Fruit fly (Drosophila melanogaster) whole organism, embryonic: ENCODE results near the gene firl.

ENCODE experiments used
- Awh ChIP-seq: fragments of 200-800 bp; sonication (Bioruptor generic); IDR thresholded peaks from 2 replicates; pipeline ENCODE4, ENCODE4 v1.3.6; 2022; ENCODE audit warnings: missing biosample characterization, missing genetic modification characterization
- C15 ChIP-seq: fragments of 200-800 bp; sonication (Bioruptor generic); IDR thresholded peaks from 3 replicates; pipeline ENCODE4 v1.3.6; 2022; ENCODE audit warnings: missing biosample characterization, missing genetic modification characterization
- CG10366 ChIP-seq: fragments of 200-800 bp; sonication (Bioruptor generic); IDR thresholded peaks from 2 replicates; pipeline ENCODE4 v1.3.6; 2022; ENCODE audit warnings: missing biosample characterization, missing genetic modification characterization
- CG11696 ChIP-seq: fragments of 200-800 bp; sonication (Bioruptor generic); IDR thresholded peaks from 2 replicates; pipeline ENCODE4 v1.3.6; 2022; ENCODE audit warnings: missing biosample characterization, missing genetic modification characterization
- CG12942 ChIP-seq: fragments of 200-800 bp; sonication (Bioruptor generic); optimal IDR thresholded peaks from 3 replicates; lab custom pipeline; 2016; ENCODE audit warnings: missing biosample characterization, missing genetic modification characterization
- CG13894 ChIP-seq: fragments of 200-800 bp; sonication (Bioruptor generic); optimal IDR thresholded peaks from 3 replicates; lab custom pipeline; 2018; ENCODE audit warnings: missing biosample characterization, mild to moderate bottlenecking, missing genetic modification characterization, moderate library complexity
- CG14014 ChIP-seq: fragments of 200-800 bp; sonication (Bioruptor generic); IDR thresholded peaks from 2 replicates; pipeline ENCODE4 v1.3.6; 2022; ENCODE audit warnings: missing biosample characterization, missing genetic modification characterization
- CG15073 ChIP-seq: fragments of 200-800 bp; sonication (Bioruptor generic); optimal IDR thresholded peaks from 2 replicates; lab custom pipeline; 2016; ENCODE audit warnings: missing biosample characterization, missing genetic modification characterization
- CG18764 ChIP-seq: fragments of 200-800 bp; sonication (Bioruptor generic); optimal IDR thresholded peaks from 3 replicates; lab custom pipeline; 2016; ENCODE audit warnings: missing biosample characterization, missing genetic modification characterization
- CG30020 ChIP-seq: fragments of 200-800 bp; optimal IDR thresholded peaks from 2 replicates; lab custom pipeline; 2019; ENCODE audit warnings: missing biosample characterization, mild to moderate bottlenecking, missing genetic modification characterization, moderate library complexity
- CG4328 ChIP-seq: fragments of 200-800 bp; sonication (Bioruptor generic); optimal IDR thresholded peaks from 3 replicates; lab custom pipeline; 2017; ENCODE audit warnings: missing biosample characterization, missing genetic modification reagents, missing genetic modification characterization
- CG43689 ChIP-seq: fragments of 200-800 bp; sonication (Bioruptor generic); IDR thresholded peaks from 2 replicates; pipeline ENCODE4 v1.3.6; 2022; ENCODE audit warnings: missing biosample characterization, missing genetic modification characterization
- CG5953 ChIP-seq: fragments of 200-800 bp; sonication (Bioruptor generic); IDR thresholded peaks from 2 replicates; pipeline ENCODE4 v1.3.6; 2022; ENCODE audit warnings: missing biosample characterization, missing genetic modification characterization
- CG6272 ChIP-seq: fragments of 200-800 bp; sonication (Bioruptor generic); IDR thresholded peaks from 2 replicates; pipeline ENCODE4 v1.3.6; 2022; ENCODE audit warnings: missing biosample characterization, missing genetic modification characterization
- CG7786 ChIP-seq: fragments of 200-800 bp; sonication (Bioruptor generic); optimal IDR thresholded peaks from 2 replicates; lab custom pipeline; 2016; ENCODE audit warnings: missing biosample characterization, missing genetic modification characterization
- Dek ChIP-seq: fragments of 200-800 bp; sonication (Bioruptor generic); optimal IDR thresholded peaks from 3 replicates; lab custom pipeline; 2019; ENCODE audit warnings: missing biosample characterization, mild to moderate bottlenecking, missing genetic modification characterization, moderate library complexity
- Doc3 ChIP-seq: fragments of 200-800 bp; sonication (Bioruptor generic); IDR thresholded peaks from 3 replicates; pipeline ENCODE4 v1.3.6; 2022; ENCODE audit warnings: missing biosample characterization, missing genetic modification characterization; ENCODE audit not compliant: partially characterized antibody
- H2.0 ChIP-seq: fragments of 200-800 bp; sonication (Bioruptor generic); IDR thresholded peaks from 2 replicates; pipeline ENCODE4 v1.3.6; 2022; ENCODE audit warnings: missing biosample characterization, missing genetic modification characterization
- Hmx ChIP-seq: fragments of 200-800 bp; sonication (Bioruptor generic); optimal IDR thresholded peaks from 2 replicates; lab custom pipeline; 2016; ENCODE audit warnings: missing biosample characterization, missing genetic modification characterization
- Hr78 ChIP-seq, 2 experiments: fragments of 200-800 bp in 1 of 2; fragments of >200 bp in 1 of 2; sonication (Bioruptor generic) in 1 of 2; optimal IDR thresholded peaks; 2 replicates each; lab custom pipeline; 2017 to 2019; ENCODE audit warnings: missing biosample characterization in 2 of 2, missing genetic modification characterization in 2 of 2, mild to moderate bottlenecking in 1 of 2, moderate library complexity in 1 of 2
- Jarid2 ChIP-seq: fragments of 200-800 bp; sonication (Bioruptor generic); optimal IDR thresholded peaks from 3 replicates; lab custom pipeline; 2017; ENCODE audit warnings: mild to moderate bottlenecking, missing biosample characterization, missing genetic modification reagents, missing genetic modification characterization
- MBD-R2 ChIP-seq: fragments of 200-800 bp; sonication (Bioruptor generic); IDR thresholded peaks from 2 replicates; pipeline ENCODE4 v1.3.6; 2022; ENCODE audit warnings: missing biosample characterization, missing genetic modification characterization
- Mad ChIP-seq: fragments of 200-800 bp; sonication (Bioruptor generic); optimal IDR thresholded peaks from 2 replicates; lab custom pipeline; 2016; ENCODE audit warnings: missing biosample characterization, missing genetic modification characterization
- Nf-YA ChIP-seq: fragments of 200-800 bp; sonication (Bioruptor generic); IDR thresholded peaks from 2 replicates; pipeline ENCODE4 v1.3.6; 2022; ENCODE audit warnings: missing biosample characterization, missing genetic modification characterization
- PHDP ChIP-seq: fragments of 200-800 bp; sonication (Bioruptor generic); optimal IDR thresholded peaks from 3 replicates; lab custom pipeline; 2018; ENCODE audit warnings: missing biosample characterization, mild to moderate bottlenecking, missing genetic modification characterization, moderate library complexity
- Poxn ChIP-seq: fragments of 200-800 bp; sonication (Bioruptor generic); IDR thresholded peaks from 2 replicates; pipeline ENCODE4 v1.3.6; 2022; ENCODE audit warnings: missing biosample characterization, missing genetic modification characterization
- Ravus ChIP-seq: fragments of 200-800 bp; sonication (Bioruptor generic); IDR thresholded peaks from 2 replicates; pipeline ENCODE4 v1.3.6; 2022; ENCODE audit warnings: missing biosample characterization, missing genetic modification characterization
- Tbp ChIP-seq: fragments of >200 bp; optimal IDR thresholded peaks from 2 replicates; lab custom pipeline; 2018; ENCODE audit warnings: missing biosample characterization, missing genetic modification characterization
- ara ChIP-seq: fragments of 200-800 bp; sonication (Bioruptor generic); IDR thresholded peaks from 2 replicates; pipeline ENCODE4 v1.3.6; 2022; ENCODE audit warnings: missing biosample characterization, missing genetic modification characterization
- dan ChIP-seq: fragments of 200-800 bp; sonication (Bioruptor generic); IDR thresholded peaks from 2 replicates; pipeline ENCODE4 v1.3.6; 2022; ENCODE audit warnings: missing biosample characterization, missing genetic modification characterization
- fd102C ChIP-seq: fragments of 200-800 bp; sonication (Bioruptor generic); optimal IDR thresholded peaks from 2 replicates; lab custom pipeline; 2018; ENCODE audit warnings: missing biosample characterization, mild to moderate bottlenecking, missing genetic modification characterization, moderate library complexity
- gem ChIP-seq: fragments of 200-800 bp; sonication (Bioruptor generic); optimal IDR thresholded peaks from 2 replicates; lab custom pipeline; 2019; ENCODE audit warnings: missing biosample characterization, mild to moderate bottlenecking, missing genetic modification characterization, moderate library complexity
- jumu ChIP-seq: fragments of 200-800 bp; sonication (Bioruptor generic); optimal IDR thresholded peaks from 3 replicates; lab custom pipeline; 2016; ENCODE audit warnings: missing biosample characterization, missing genetic modification characterization
- kay ChIP-seq: fragments of 200-800 bp; sonication (Bioruptor generic); optimal IDR thresholded peaks from 2 replicates; lab custom pipeline; 2016; ENCODE audit warnings: missing biosample characterization, missing genetic modification characterization
- maf-S ChIP-seq: fragments of 200-800 bp; sonication (Bioruptor generic); optimal IDR thresholded peaks from 2 replicates; lab custom pipeline; 2016; ENCODE audit warnings: missing biosample characterization, missing genetic modification characterization
- mam ChIP-seq: fragments of 200-800 bp; sonication (Bioruptor generic); optimal IDR thresholded peaks from 3 replicates; lab custom pipeline; 2016; ENCODE audit warnings: missing biosample characterization, missing genetic modification characterization
- nau ChIP-seq: fragments of 200-800 bp; sonication (Bioruptor generic); optimal IDR thresholded peaks from 3 replicates; lab custom pipeline; 2017; ENCODE audit warnings: missing biosample characterization, mild to moderate bottlenecking, missing genetic modification characterization, missing genetic modification reagents
- peb ChIP-seq: fragments of 200-800 bp; sonication (Bioruptor generic); IDR thresholded peaks from 2 replicates; pipeline ENCODE4 v1.3.6; 2022; ENCODE audit warnings: missing biosample characterization, missing genetic modification characterization
- phol ChIP-seq: fragments of 200-800 bp; sonication (Bioruptor generic); optimal IDR thresholded peaks from 3 replicates; lab custom pipeline; 2018; ENCODE audit warnings: missing biosample characterization, mild to moderate bottlenecking, missing genetic modification characterization, moderate library complexity
- pnt ChIP-seq: fragments of 200-800 bp; sonication (Bioruptor generic); optimal IDR thresholded peaks from 3 replicates; lab custom pipeline; 2016; ENCODE audit warnings: missing biosample characterization, missing genetic modification characterization
- prd ChIP-seq, 3 experiments: fragments of >200 bp in 2 of 3; fragments of 200-800 bp in 1 of 3; sonication (Bioruptor generic) in 1 of 3; optimal IDR thresholded peaks in 2 of 3; IDR thresholded peaks in 1 of 3; 2 replicates in 2 of 3; 3 replicates in 1 of 3; pipeline versions ENCODE4 v1.3.6 to Lab custom; 2017 to 2022; ENCODE audit warnings: missing biosample characterization in 1 of 3, missing genetic modification characterization in 1 of 3
- schlank ChIP-seq: fragments of 200-800 bp; sonication (Bioruptor generic); optimal IDR thresholded peaks from 2 replicates; lab custom pipeline; 2018; ENCODE audit warnings: missing biosample characterization, mild to moderate bottlenecking, missing genetic modification characterization
- slbo ChIP-seq: fragments of 200-800 bp; sonication (Bioruptor generic); IDR thresholded peaks from 2 replicates; pipeline ENCODE4 v1.3.6; 2022; ENCODE audit warnings: missing biosample characterization, missing genetic modification characterization
- sna ChIP-seq: fragments of 200-800 bp; sonication (Bioruptor generic); IDR thresholded peaks from 2 replicates; pipeline ENCODE4 v1.3.6; 2022; ENCODE audit warnings: missing biosample characterization, missing genetic modification characterization; ENCODE audit not compliant: partially characterized antibody
- stwl ChIP-seq: fragments of 200-800 bp; sonication (Bioruptor generic); optimal IDR thresholded peaks from 3 replicates; lab custom pipeline; 2018; ENCODE audit warnings: missing biosample characterization, mild to moderate bottlenecking, missing genetic modification characterization, moderate library complexity
- tup ChIP-seq: fragments of 200-800 bp; sonication (Bioruptor generic); optimal IDR thresholded peaks from 2 replicates; lab custom pipeline; 2016; ENCODE audit warnings: missing biosample characterization, mild to moderate bottlenecking, missing genetic modification characterization, moderate library complexity
- unpg ChIP-seq: fragments of 200-800 bp; sonication (Bioruptor generic); optimal IDR thresholded peaks from 3 replicates; lab custom pipeline; 2018; ENCODE audit warnings: missing biosample characterization, mild to moderate bottlenecking, missing genetic modification characterization, moderate library complexity
- wor ChIP-seq: fragments of 200-800 bp; sonication (Bioruptor generic); IDR thresholded peaks from 2 replicates; pipeline ENCODE4 v1.3.6; 2022; ENCODE audit warnings: missing biosample characterization, missing genetic modification characterization

Gene firl

DNA sequence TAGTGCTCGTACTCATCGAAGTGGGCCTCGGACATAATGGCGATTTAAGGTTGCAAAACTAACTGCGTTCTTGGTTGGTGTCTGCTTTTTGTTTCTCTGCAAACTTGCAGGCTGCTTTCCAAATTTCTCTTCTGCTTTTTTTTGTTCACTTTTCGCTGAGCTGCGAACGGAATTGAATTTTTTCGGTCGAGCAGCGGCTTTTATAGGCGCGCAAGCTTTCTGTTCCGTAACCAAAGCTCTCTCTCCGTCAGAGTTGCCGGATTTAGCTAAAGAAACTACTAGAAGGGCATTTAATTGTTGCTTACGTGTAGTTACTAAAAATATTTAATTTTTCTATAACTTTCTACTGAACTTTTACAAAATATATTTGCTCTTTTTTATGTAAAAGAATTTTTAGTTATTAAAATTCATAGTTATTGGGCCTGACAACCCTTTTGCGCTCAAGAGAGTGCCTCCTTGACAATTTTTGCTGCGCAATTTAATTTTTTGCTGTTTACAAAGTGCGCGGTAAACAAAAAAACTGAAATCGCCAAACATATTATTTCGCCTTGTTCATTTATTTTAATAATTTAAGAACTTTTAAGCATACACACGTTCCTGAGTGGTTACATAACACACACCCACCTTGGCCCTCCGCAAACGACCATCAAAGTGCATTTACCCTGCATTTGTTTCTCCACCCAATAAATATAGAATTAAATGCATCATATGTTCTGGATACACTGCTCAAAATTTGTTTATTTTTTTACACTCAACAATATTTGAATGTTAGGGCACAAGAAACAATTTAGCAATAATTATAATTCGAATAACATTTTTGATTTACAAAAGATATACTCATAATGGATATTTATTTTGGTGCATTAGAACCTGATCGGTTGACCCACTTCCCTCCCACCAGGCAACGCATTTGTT, 20.4 kb downstream of the firl start, which contains the start of gene CG6770 (continued):
- TF ChIP-seq nau (GFP tag; lab: Kevin White, UChicago) (peak; percentile 64), stwl (tag; lab: Kevin White, UChicago) (no peak), C15 (GFP tag; lab: Robert Waterston, UW) (0 out of 3 replicates have a peak, but pooled peaks have one; percentile 51), MBD-R2 (GFP tag; lab: Robert Waterston, UW) (peak; percentile 61; the same call in 1 of the 2 replicates), CG10366 (peak; percentile 87), Jarid2 (GFP tag; lab: Kevin White, UChicago) (peak; percentile 76), H2.0 (GFP tag; lab: Robert Waterston, UW) (peak; percentile 73), mam (peak; percentile 45), phol (tag; lab: Kevin White, UChicago) (peak; percentile 52), Mad (GFP tag; lab: Kevin White, UChicago) (peak; percentile 51), maf-S (GFP tag; lab: Kevin White, UChicago) (peak; percentile 13), CG12942 (GFP tag; lab: Kevin White, UChicago) (peak; percentile 33), wor (GFP tag; lab: Robert Waterston, UW) (peak; percentile 59), peb (GFP tag; lab: Robert Waterston, UW) (peak; percentile 70), fd102C (GFP tag; lab: Kevin White, UChicago) (no peak), prd (optimal IDR thresholded peaks at IDR 0.05; lab: Kevin White, UChicago) (no peak), prd (GFP tag; IDR thresholded peaks at IDR 0.05; lab: Robert Waterston, UW) (peak; percentile 93), kay (GFP tag; lab: Kevin White, UChicago) (peak; percentile 8), Awh (GFP tag; lab: Robert Waterston, UW) (peak; percentile 79), gem (tag; lab: Kevin White, UChicago) (peak; percentile 87), PHDP (tag; lab: Kevin White, UChicago) (peak; percentile 93), Dek (tag; lab: Kevin White, UChicago) (peak; percentile 87), CG15073 (GFP tag; lab: Kevin White, UChicago) (peak; percentile 11), CG30020 (peak; percentile 20), Poxn (GFP tag; lab: Robert Waterston, UW) (0 out of 2 replicates have a peak, but pooled peaks have one; percentile 40), CG11696 (GFP tag; lab: Robert Waterston, UW) (peak; percentile 71), sna (GFP tag; lab: Robert Waterston, UW) (0 out of 2 replicates have a peak, but pooled peaks have one; percentile 28), Tbp (no peak), slbo (GFP tag; lab: Robert Waterston, UW) (peak; percentile 85), Hmx (GFP tag; lab: Kevin White, UChicago) (peak; percentile 2), CG14014 (GFP tag; lab: Robert Waterston, UW) (peak; percentile 89), CG13894 (peak; percentile 92), CG5953 (GFP tag; lab: Robert Waterston, UW) (peak; percentile 69), Ravus (GFP tag; lab: Robert Waterston, UW) (no peak; the same call in 1 of the 2 replicates), Hr78 (GFP tag; optimal IDR thresholded peaks at IDR 0.05; lab: Kevin White, UChicago) (peak in 1 of 2 experiments; percentile 33), jumu (GFP tag; lab: Kevin White, UChicago) (no peak), unpg (GFP tag; lab: Kevin White, UChicago) (peak; percentile 89), dan (no peak), Nf-YA (GFP tag; lab: Robert Waterston, UW) (peak; percentile 55), ara (GFP tag; lab: Robert Waterston, UW) (peak; percentile 62), pnt (GFP tag; lab: Kevin White, UChicago) (no peak), CG7786 (GFP tag; lab: Kevin White, UChicago) (peak; percentile 31), Doc3 (GFP tag; lab: Robert Waterston, UW) (no peak), tup (peak; percentile 52), CG18764 (GFP tag; lab: Kevin White, UChicago) (peak; percentile 63), CG6272 (GFP tag; lab: Robert Waterston, UW) (no peak; the same call in 1 of the 2 replicates), CG4328 (peak; percentile 77), CG43689 (GFP tag; lab: Robert Waterston, UW) (no peak; the same call in 1 of the 2 replicates), schlank (tag; lab: Kevin White, UChicago) (peak; percentile 53)
